Fruit fly (Drosophila melanogaster) whole organism, embryonic: ENCODE measurements around the gene CG43248.

Experiments used
- CG10431 ChIP-seq: fragments of 200-800 bp; sonication (Bioruptor generic); optimal IDR thresholded peaks from 3 replicates; lab custom pipeline; 2018; ENCODE audit warnings: missing biosample characterization, mild to moderate bottlenecking, missing genetic modification characterization
- CG11504 ChIP-seq: fragments of 200-800 bp; sonication (Bioruptor generic); optimal IDR thresholded peaks from 3 replicates; lab custom pipeline; 2019; ENCODE audit warnings: missing biosample characterization, mild to moderate bottlenecking, missing genetic modification characterization, moderate library complexity
- CG11560 ChIP-seq: fragments of 200-800 bp; sonication (Bioruptor generic); IDR thresholded peaks from 3 replicates; pipeline ENCODE4 v1.3.6; 2022; ENCODE audit warnings: missing biosample characterization, missing genetic modification characterization
- CG11723 ChIP-seq: fragments of 200-800 bp; sonication (Bioruptor generic); optimal IDR thresholded peaks from 2 replicates; lab custom pipeline; 2017; ENCODE audit warnings: missing biosample characterization, mild to moderate bottlenecking, missing genetic modification characterization
- CG12104 ChIP-seq: fragments of 200-800 bp; sonication (Bioruptor generic); optimal IDR thresholded peaks from 3 replicates; lab custom pipeline; 2016; ENCODE audit warnings: missing biosample characterization, missing genetic modification characterization
- CG13123 ChIP-seq: fragments of 200-800 bp; sonication (Bioruptor generic); optimal IDR thresholded peaks from 2 replicates; lab custom pipeline; 2016; ENCODE audit warnings: missing biosample characterization, missing genetic modification characterization
- CG16863 ChIP-seq: fragments of 200-800 bp; sonication (Bioruptor generic); optimal IDR thresholded peaks from 3 replicates; lab custom pipeline; 2016; ENCODE audit warnings: missing biosample characterization, missing genetic modification characterization
- CG2120 ChIP-seq: fragments of 200-800 bp; sonication (Bioruptor generic); optimal IDR thresholded peaks from 3 replicates; lab custom pipeline; 2016; ENCODE audit warnings: missing biosample characterization, missing genetic modification characterization
- CG3065 ChIP-seq: fragments of 200-800 bp; sonication (Bioruptor generic); optimal IDR thresholded peaks from 2 replicates; lab custom pipeline; 2016; ENCODE audit warnings: missing biosample characterization, missing genetic modification characterization
- CG34422 ChIP-seq: fragments of 200-800 bp; sonication (Bioruptor generic); IDR thresholded peaks from 3 replicates; pipeline ENCODE4 v1.3.6; 2022; ENCODE audit warnings: missing biosample characterization, missing genetic modification characterization
- CG42726 ChIP-seq: fragments of 200-800 bp; sonication (Bioruptor generic); IDR thresholded peaks from 2 replicates; pipeline ENCODE4 v1.3.6; 2022; ENCODE audit warnings: missing biosample characterization, missing genetic modification characterization; ENCODE audit not compliant: partially characterized antibody
- CG7987 ChIP-seq: fragments of 200-800 bp; sonication (Bioruptor generic); optimal IDR thresholded peaks from 2 replicates; lab custom pipeline; 2018; ENCODE audit warnings: missing biosample characterization, mild to moderate bottlenecking, missing genetic modification characterization, moderate library complexity
- CG8944 ChIP-seq: fragments of 200-800 bp; sonication (Bioruptor generic); optimal IDR thresholded peaks from 3 replicates; lab custom pipeline; 2016; ENCODE audit warnings: missing biosample characterization, missing genetic modification characterization
- CG9215 ChIP-seq: fragments of 200-800 bp; sonication (Bioruptor generic); IDR thresholded peaks from 2 replicates; pipeline ENCODE4 v1.3.6; 2022; ENCODE audit warnings: missing biosample characterization, missing genetic modification characterization
- CG9437 ChIP-seq: fragments of 200-800 bp; sonication (Bioruptor generic); optimal IDR thresholded peaks from 2 replicates; lab custom pipeline; 2018; ENCODE audit warnings: missing biosample characterization, mild to moderate bottlenecking, missing genetic modification characterization
- CG9727 ChIP-seq: fragments of 200-800 bp; sonication (Bioruptor generic); optimal IDR thresholded peaks from 3 replicates; lab custom pipeline; 2017; ENCODE audit warnings: missing biosample characterization, mild to moderate bottlenecking, missing genetic modification characterization
- CoRest ChIP-seq: fragments of 200-800 bp; sonication (Bioruptor generic); optimal IDR thresholded peaks from 3 replicates; lab custom pipeline; 2018; ENCODE audit warnings: missing biosample characterization, mild to moderate bottlenecking, missing genetic modification characterization, moderate library complexity
- E2f2 ChIP-seq: fragments of 200-800 bp; sonication (Bioruptor generic); IDR thresholded peaks from 2 replicates; pipeline ENCODE4 v1.3.6; 2022; ENCODE audit warnings: missing biosample characterization, missing genetic modification characterization
- Elba2 ChIP-seq: fragments of 200-800 bp; sonication (Bioruptor generic); optimal IDR thresholded peaks from 3 replicates; lab custom pipeline; 2016; ENCODE audit warnings: missing biosample characterization, missing genetic modification characterization
- Fer3 ChIP-seq: fragments of 200-800 bp; sonication (Bioruptor generic); optimal IDR thresholded peaks from 2 replicates; lab custom pipeline; 2018; ENCODE audit warnings: missing biosample characterization, mild to moderate bottlenecking, missing genetic modification characterization, moderate library complexity
- HLH4C ChIP-seq: fragments of 200-800 bp; sonication (Bioruptor generic); IDR thresholded peaks from 3 replicates; pipeline ENCODE4 v1.3.6; 2022; ENCODE audit warnings: missing biosample characterization, missing genetic modification characterization; ENCODE audit not compliant: partially characterized antibody
- HLHmδ ChIP-seq: fragments of 200-800 bp; sonication (Bioruptor generic); optimal IDR thresholded peaks from 2 replicates; lab custom pipeline; 2018; ENCODE audit warnings: missing biosample characterization, mild to moderate bottlenecking, missing genetic modification characterization, moderate library complexity
- Jarid2 ChIP-seq: fragments of 200-800 bp; sonication (Bioruptor generic); optimal IDR thresholded peaks from 3 replicates; lab custom pipeline; 2017; ENCODE audit warnings: mild to moderate bottlenecking, missing biosample characterization, missing genetic modification reagents, missing genetic modification characterization
- MBD-R2 ChIP-seq: fragments of 200-800 bp; sonication (Bioruptor generic); IDR thresholded peaks from 2 replicates; pipeline ENCODE4 v1.3.6; 2022; ENCODE audit warnings: missing biosample characterization, missing genetic modification characterization
- Max ChIP-seq: fragments of 200-800 bp; sonication (Bioruptor generic); optimal IDR thresholded peaks from 2 replicates; lab custom pipeline; 2016; ENCODE audit warnings: missing biosample characterization, mild to moderate bottlenecking, missing genetic modification characterization
- Med ChIP-seq: fragments of 200-800 bp; sonication (Bioruptor generic); peaks from one replicate; lab custom pipeline; 2016; ENCODE audit warnings: missing biosample characterization, missing genetic modification characterization, mild to moderate bottlenecking, inconsistent platforms, moderate library complexity
- Mrtf ChIP-seq: fragments of 200-800 bp; sonication (Bioruptor generic); IDR thresholded peaks from 3 replicates; pipeline ENCODE4 v1.3.6; 2022; ENCODE audit warnings: missing biosample characterization, missing genetic modification characterization
- Myb ChIP-seq: fragments of 200-800 bp; sonication (Bioruptor generic); optimal IDR thresholded peaks from 2 replicates; lab custom pipeline; 2016; ENCODE audit warnings: missing biosample characterization, missing genetic modification characterization
- NC2α ChIP-seq: fragments of 200-800 bp; sonication (Bioruptor generic); optimal IDR thresholded peaks from 2 replicates; lab custom pipeline; 2016; ENCODE audit warnings: missing biosample characterization, missing genetic modification characterization
- Neu2 ChIP-seq: fragments of 200-800 bp; sonication (Bioruptor generic); optimal IDR thresholded peaks from 3 replicates; lab custom pipeline; 2016; ENCODE audit warnings: missing biosample characterization, missing genetic modification characterization, borderline replicate concordance
- Oaz ChIP-seq: fragments of 200-800 bp; sonication (Bioruptor generic); IDR thresholded peaks from 2 replicates; pipeline ENCODE4 v1.3.6; 2022; ENCODE audit warnings: missing biosample characterization, missing genetic modification characterization
- ato ChIP-seq: fragments of 200-800 bp; sonication (Bioruptor generic); IDR thresholded peaks from 2 replicates; pipeline ENCODE4 v1.3.6; 2022; ENCODE audit warnings: missing biosample characterization, missing genetic modification characterization; ENCODE audit not compliant: partially characterized antibody
- bigmax ChIP-seq: fragments of 200-800 bp; sonication (Bioruptor generic); optimal IDR thresholded peaks from 2 replicates; lab custom pipeline; 2018; ENCODE audit warnings: missing biosample characterization, mild to moderate bottlenecking, missing genetic modification characterization
- br ChIP-seq: fragments of >200 bp; optimal IDR thresholded peaks from 2 replicates; lab custom pipeline; 2017
- crc ChIP-seq: fragments of 200-800 bp; sonication (Bioruptor generic); optimal IDR thresholded peaks from 2 replicates; lab custom pipeline; 2016; ENCODE audit warnings: missing biosample characterization, missing genetic modification characterization
- crol ChIP-seq: fragments of 200-800 bp; sonication (Bioruptor generic); IDR thresholded peaks from 2 replicates; pipeline ENCODE4 v1.3.6; 2022; ENCODE audit warnings: missing biosample characterization, missing genetic modification characterization
- dpn ChIP-seq, 2 experiments: fragments of 200-800 bp; sonication (Bioruptor generic); optimal IDR thresholded peaks; 3 replicates each; lab custom pipeline; 2016; ENCODE audit warnings: missing biosample characterization in 2 of 2, missing genetic modification characterization in 2 of 2
- dysf ChIP-seq: fragments of 200-800 bp; sonication (Bioruptor generic); IDR thresholded peaks from 3 replicates; pipeline ENCODE4 v1.3.6; 2022; ENCODE audit warnings: missing biosample characterization, missing genetic modification characterization
- hkb ChIP-seq, 2 experiments: fragments of 200-800 bp in 1 of 2; fragments of >200 bp in 1 of 2; sonication (Bioruptor generic) in 1 of 2; IDR thresholded peaks in 1 of 2; optimal IDR thresholded peaks in 1 of 2; 2 replicates each; pipeline versions ENCODE4 v1.3.6 to Lab custom; 2017 to 2022; ENCODE audit warnings: missing biosample characterization in 1 of 2, missing genetic modification characterization in 1 of 2
- inv ChIP-seq: fragments of 200-800 bp; sonication (Bioruptor generic); IDR thresholded peaks from 2 replicates; pipeline ENCODE4 v1.3.6; 2022; ENCODE audit warnings: missing biosample characterization, missing genetic modification characterization; ENCODE audit not compliant: partially characterized antibody
- luna ChIP-seq: fragments of 200-800 bp; sonication (Bioruptor generic); optimal IDR thresholded peaks from 2 replicates; lab custom pipeline; 2016; ENCODE audit warnings: missing biosample characterization, missing genetic modification characterization
- nmo ChIP-seq: fragments of 200-800 bp; sonication (Bioruptor generic); optimal IDR thresholded peaks from 2 replicates; lab custom pipeline; 2018; ENCODE audit warnings: missing biosample characterization, mild to moderate bottlenecking, missing genetic modification characterization, moderate library complexity
- phol ChIP-seq: fragments of 200-800 bp; sonication (Bioruptor generic); optimal IDR thresholded peaks from 3 replicates; lab custom pipeline; 2018; ENCODE audit warnings: missing biosample characterization, mild to moderate bottlenecking, missing genetic modification characterization, moderate library complexity
- pita ChIP-seq: fragments of 200-800 bp; sonication (Bioruptor generic); optimal IDR thresholded peaks from 2 replicates; lab custom pipeline; 2017; ENCODE audit warnings: missing biosample characterization, mild to moderate bottlenecking, missing genetic modification characterization
- sens-2 ChIP-seq: fragments of 200-800 bp; sonication (Bioruptor generic); IDR thresholded peaks from 2 replicates; pipeline ENCODE4 v1.3.6; 2022; ENCODE audit warnings: missing biosample characterization, missing genetic modification characterization
- sim ChIP-seq: fragments of 200-800 bp; sonication (Bioruptor generic); IDR thresholded peaks from 2 replicates; pipeline ENCODE4 v1.3.6; 2022; ENCODE audit warnings: missing biosample characterization, missing genetic modification characterization
- sna ChIP-seq: fragments of 200-800 bp; sonication (Bioruptor generic); IDR thresholded peaks from 2 replicates; pipeline ENCODE4 v1.3.6; 2022; ENCODE audit warnings: missing biosample characterization, missing genetic modification characterization; ENCODE audit not compliant: partially characterized antibody
- twi ChIP-seq: fragments of 200-800 bp; optimal IDR thresholded peaks from 2 replicates; lab custom pipeline; 2019; ENCODE audit warnings: missing biosample characterization, mild to moderate bottlenecking, missing genetic modification characterization, moderate library complexity
- usp ChIP-seq: fragments of >200 bp; optimal IDR thresholded peaks from 2 replicates; lab custom pipeline; 2017; ENCODE audit warnings: missing biosample characterization, missing genetic modification characterization
- wek ChIP-seq: fragments of 200-800 bp; sonication (Bioruptor generic); optimal IDR thresholded peaks from 3 replicates; lab custom pipeline; 2018; ENCODE audit warnings: missing biosample characterization, mild to moderate bottlenecking, missing genetic modification characterization, moderate library complexity
- zf30C ChIP-seq: fragments of 200-800 bp; sonication (Bioruptor generic); optimal IDR thresholded peaks from 3 replicates; lab custom pipeline; 2018; ENCODE audit warnings: missing biosample characterization, mild to moderate bottlenecking, missing genetic modification characterization

CG43248 gene

dm6 chr3L:15498745-15499144, 32.5 kb downstream of the CG43248 start, which contains the start of gene CG7275 (continued):
- TF ChIP-seq Max (GFP tag; lab: Kevin White, UChicago) (peak; percentile 86), Mrtf (no peak), CG2120 (no peak), CG16863 (GFP tag; lab: Kevin White, UChicago) (no peak), Neu2 (no peak), CG34422 (GFP tag; lab: Robert Waterston, UW) (peak; percentile 53; the same call in 1 of the 3 replicates), MBD-R2 (GFP tag; lab: Robert Waterston, UW) (peak; percentile 91), HLHmδ (GFP tag; lab: Kevin White, UChicago) (no peak), crol (GFP tag; lab: Robert Waterston, UW) (no peak), CG42726 (GFP tag; lab: Robert Waterston, UW) (0 out of 2 replicates have a peak, but pooled peaks have one; percentile 28), CG9437 (GFP tag; lab: Kevin White, UChicago) (no peak), ato (GFP tag; lab: Robert Waterston, UW) (no peak), CG9215 (GFP tag; lab: Robert Waterston, UW) (no peak), CG8944 (GFP tag; lab: Kevin White, UChicago) (no peak), Med (GFP tag; lab: Kevin White, UChicago) (peak; percentile 85), pita (GFP tag; lab: Kevin White, UChicago) (no peak), Elba2 (no peak), E2f2 (GFP tag; lab: Robert Waterston, UW) (peak; percentile 98), CoRest (tag; lab: Kevin White, UChicago) (peak; percentile 15), hkb (optimal IDR thresholded peaks at IDR 0.05; lab: Kevin White, UChicago) (peak; percentile 26), hkb (GFP tag; IDR thresholded peaks at IDR 0.05; lab: Robert Waterston, UW) (no peak), Oaz (GFP tag; lab: Robert Waterston, UW) (no peak), NC2α (GFP tag; lab: Kevin White, UChicago) (no peak), br (lab: Kevin White, UChicago) (no peak), CG11723 (GFP tag; lab: Kevin White, UChicago) (no peak), CG12104 (GFP tag; lab: Kevin White, UChicago) (no peak), twi (tag; lab: Kevin White, UChicago) (peak; percentile 55), usp (GFP tag; lab: Kevin White, UChicago) (no peak), zf30C (GFP tag; lab: Kevin White, UChicago) (no peak), CG11560 (tag; lab: Robert Waterston, UW) (no peak), CG7987 (GFP tag; lab: Kevin White, UChicago) (peak; percentile 36), wek (GFP tag; lab: Kevin White, UChicago) (no peak), CG11504 (tag; lab: Kevin White, UChicago) (no peak), Fer3 (tag; lab: Kevin White, UChicago) (no peak), CG13123 (GFP tag; lab: Kevin White, UChicago) (no peak), dysf (GFP tag; lab: Robert Waterston, UW) (no peak), Jarid2 (GFP tag; lab: Kevin White, UChicago) (no peak), CG9727 (GFP tag; lab: Kevin White, UChicago) (no peak), bigmax (GFP tag; lab: Kevin White, UChicago) (peak; percentile 28), luna (GFP tag; lab: Kevin White, UChicago) (no peak), CG3065 (GFP tag; lab: Kevin White, UChicago) (no peak), sens-2 (no peak), dpn (GFP tag; optimal IDR thresholded peaks at IDR 0.05; lab: Kevin White, UChicago) (no peak), HLH4C (0 out of 3 replicates have a peak, but pooled peaks have one; percentile 48), Myb (GFP tag; lab: Kevin White, UChicago) (peak; percentile 47), crc (GFP tag; lab: Kevin White, UChicago) (no peak), sim (GFP tag; lab: Robert Waterston, UW) (no peak), inv (GFP tag; lab: Robert Waterston, UW) (no peak), nmo (GFP tag; lab: Kevin White, UChicago) (peak; percentile 39), phol (tag; lab: Kevin White, UChicago) (peak; percentile 33), sna (GFP tag; lab: Robert Waterston, UW) (no peak; the same call in 1 of the 2 replicates), CG10431 (no peak)
